Worm (Caenorhabditis elegans): Measurements from ENCODE around the gene fbxa-107.

- TF ChIP-seq snpc-4 (tag; optimal IDR thresholded peaks at IDR 0.05) (no peak), ama-1 (optimal IDR thresholded peaks at IDR 0.05) (no peak), egl-27 (tag; optimal IDR thresholded peaks at IDR 0.05) (no peak), nhr-77 (tag; optimal IDR thresholded peaks at IDR 0.05) (no peak), grh-1 (GFP tag; IDR thresholded peaks at IDR 0.05) (no peak), hlh-4 (tag; optimal IDR thresholded peaks at IDR 0.05) (no peak), ztf-11 (tag; optimal IDR thresholded peaks at IDR 0.05) (no peak), nhr-76 (tag; optimal IDR thresholded peaks at IDR 0.05) (no peak), ceh-82 (tag; optimal IDR thresholded peaks at IDR 0.05) (no peak), aly-2 (tag; optimal IDR thresholded peaks at IDR 0.05) (no peak)
Measured at ce11 chrV:18141161-18141560, 17.4 kb downstream of the fbxa-107 start, which contains the start of gene Y37H2A.11.

Measured in whole organism, L1 larva.